Comparison of ENCODE assay signal across 5 fruit fly cellular contexts in genomic region chr2L:18137591-18138247, dm6.
TF ChIP-seq lines count a peak whose summit lies in the region.

Gene kel, minus strand, starts transcription at chr2L:18138083.

- peak; percentile 49 for TF ChIP-seq CTCF in whole organism, embryonic (GFP tag; optimal IDR thresholded peaks at IDR 0.05; lab: Kevin White, UChicago)

TF ChIP-seq in whole organism, adult, 20 proteins besides CTCF, POLR2A, EP300 and RAD21:
- TF ChIP-seq Mnt (GFP tag; optimal IDR thresholded peaks at IDR 0.05; lab: Kevin White, UChicago) = peak; percentile 9
- TF ChIP-seq bab1 (GFP tag; optimal IDR thresholded peaks at IDR 0.05; lab: Kevin White, UChicago) = peak; percentile 63
- no peak for TF ChIP-seq pad (GFP tag; optimal IDR thresholded peaks at IDR 0.05; lab: Kevin White, UChicago)
- peak; percentile 4 for TF ChIP-seq cic (GFP tag; optimal IDR thresholded peaks at IDR 0.05; lab: Kevin White, UChicago)
- TF ChIP-seq tj (GFP tag; optimal IDR thresholded peaks at IDR 0.05; lab: Kevin White, UChicago) = peak; percentile 20
- TF ChIP-seq cnc (optimal IDR thresholded peaks at IDR 0.05; lab: Kevin White, UChicago) = no peak
- TF ChIP-seq CG14711 (tag; optimal IDR thresholded peaks at IDR 0.05; lab: Kevin White, UChicago) = peak; percentile 22
- peak; percentile 26 for TF ChIP-seq CG7101 (tag; optimal IDR thresholded peaks at IDR 0.05; lab: Kevin White, UChicago)
- TF ChIP-seq kay (GFP tag; lab: Kevin White, UChicago; ENCODE audit: borderline replicate concordance) = no peak
- TF ChIP-seq Crg-1 (GFP tag; optimal IDR thresholded peaks at IDR 0.05; lab: Kevin White, UChicago) = no peak
- no peak for TF ChIP-seq CG1620 (GFP tag; optimal IDR thresholded peaks at IDR 0.05; lab: Kevin White, UChicago)
- TF ChIP-seq CG33017 (tag; optimal IDR thresholded peaks at IDR 0.05; lab: Kevin White, UChicago) = peak; percentile 28
- no peak for TF ChIP-seq Clk (GFP tag; optimal IDR thresholded peaks at IDR 0.05; lab: Kevin White, UChicago)
- TF ChIP-seq CG12768 (GFP tag; optimal IDR thresholded peaks at IDR 0.05; lab: Kevin White, UChicago) = peak; percentile 28
- TF ChIP-seq CG11617 (GFP tag; optimal IDR thresholded peaks at IDR 0.05; lab: Kevin White, UChicago) = no peak

TF ChIP-seq in whole organism, embryonic, 481 proteins besides CTCF, POLR2A, EP300 and RAD21 (continues in another document):
- TF ChIP-seq bigmax (GFP tag; optimal IDR thresholded peaks at IDR 0.05; lab: Kevin White, UChicago) (peak; percentile 35), Antp (GFP tag; optimal IDR thresholded peaks at IDR 0.05; lab: Kevin White, UChicago) (no peak), GATAe (GFP tag; conservative IDR thresholded peaks at IDR 0.05; lab: Robert Waterston, UW) (no peak), Bgb (GFP tag; IDR thresholded peaks at IDR 0.05; lab: Robert Waterston, UW; ENCODE audit: partially characterized antibody) (peak; percentile 84), PHDP (tag; optimal IDR thresholded peaks at IDR 0.05; lab: Kevin White, UChicago) (peak; percentile 47), Elba2 (GFP tag; optimal IDR thresholded peaks at IDR 0.05; lab: Kevin White, UChicago) (no peak), lilli (GFP tag; optimal IDR thresholded peaks at IDR 0.05; lab: Kevin White, UChicago) (peak; percentile 49), sim (GFP tag; IDR thresholded peaks at IDR 0.05; lab: Robert Waterston, UW) (0 out of 2 replicates have a peak, but pooled peaks have one; percentile 13), ems (GFP tag; optimal IDR thresholded peaks at IDR 0.05; lab: Kevin White, UChicago) (peak; percentile 49), CG1602 (GFP tag; optimal IDR thresholded peaks at IDR 0.05; lab: Kevin White, UChicago) (no peak), CG17568 (GFP tag; optimal IDR thresholded peaks at IDR 0.05; lab: Kevin White, UChicago) (peak; percentile 60), CG7372 (GFP tag; IDR thresholded peaks at IDR 0.05; lab: Robert Waterston, UW) (no peak), CG13624 (GFP tag; optimal IDR thresholded peaks at IDR 0.05; lab: Kevin White, UChicago) (peak; percentile 42), CHES-1-like (GFP tag; optimal IDR thresholded peaks at IDR 0.05; lab: Kevin White, UChicago) (peak; percentile 51), schlank (tag; optimal IDR thresholded peaks at IDR 0.05; lab: Kevin White, UChicago) (peak; percentile 66), dan (GFP tag; IDR thresholded peaks at IDR 0.05; lab: Robert Waterston, UW) (no peak), Dbx (GFP tag; IDR thresholded peaks at IDR 0.05; lab: Robert Waterston, UW) (peak; percentile 52; the same call in 1 of the 3 replicates), CG2120 (GFP tag; optimal IDR thresholded peaks at IDR 0.05; lab: Kevin White, UChicago) (peak; percentile 61), C15 (GFP tag; IDR thresholded peaks at IDR 0.05; lab: Robert Waterston, UW) (no peak)

TF ChIP-seq in whole organism, prepupa, 60 proteins besides CTCF, POLR2A, EP300 and RAD21 (continues in another document):
- TF ChIP-seq fkh (GFP tag; optimal IDR thresholded peaks at IDR 0.05; lab: Kevin White, UChicago) (peak; percentile 14), Eip78C (GFP tag; lab: Kevin White, UChicago) (peak; percentile 59), acj6 (GFP tag; optimal IDR thresholded peaks at IDR 0.05; lab: Kevin White, UChicago) (no peak), Sox14 (GFP tag; optimal IDR thresholded peaks at IDR 0.05; lab: Kevin White, UChicago) (peak; percentile 64), Eip93F (GFP tag; optimal IDR thresholded peaks at IDR 0.05; lab: Kevin White, UChicago) (no peak), CG6854 (GFP tag; optimal IDR thresholded peaks at IDR 0.05; lab: Kevin White, UChicago) (peak; percentile 61), CG1621 (tag; optimal IDR thresholded peaks at IDR 0.05; lab: Kevin White, UChicago) (peak; percentile 44), Hr4 (GFP tag; optimal IDR thresholded peaks at IDR 0.05; lab: Kevin White, UChicago) (peak; percentile 19), CG31627 (GFP tag; optimal IDR thresholded peaks at IDR 0.05; lab: Kevin White, UChicago) (peak; percentile 17), cyc (GFP tag; optimal IDR thresholded peaks at IDR 0.05; lab: Kevin White, UChicago) (peak; percentile 23), CG15336 (GFP tag; IDR thresholded peaks at IDR 0.05; lab: Robert Waterston, UW) (peak; percentile 42; the same call in 1 of the 2 replicates), Eip75B (GFP tag; optimal IDR thresholded peaks at IDR 0.05; lab: Kevin White, UChicago) (peak; percentile 2), CG3919 (GFP tag; optimal IDR thresholded peaks at IDR 0.05; lab: Kevin White, UChicago) (peak; percentile 58), vri (GFP tag; optimal IDR thresholded peaks at IDR 0.05; lab: Kevin White, UChicago) (peak; percentile 26), Met (GFP tag; optimal IDR thresholded peaks at IDR 0.05; lab: Kevin White, UChicago) (no peak), esn (GFP tag; optimal IDR thresholded peaks at IDR 0.05; lab: Kevin White, UChicago) (peak; percentile 51), lz (GFP tag; optimal IDR thresholded peaks at IDR 0.05; lab: Kevin White, UChicago) (peak; percentile 27), CG16779 (tag; optimal IDR thresholded peaks at IDR 0.05; lab: Kevin White, UChicago) (peak; percentile 21), CG32006 (GFP tag; optimal IDR thresholded peaks at IDR 0.05; lab: Kevin White, UChicago) (no peak), svp (GFP tag; lab: Kevin White, UChicago) (peak; percentile 70)

TF ChIP-seq in whole organism, pupa, 21 proteins besides CTCF, POLR2A, EP300 and RAD21:
- TF ChIP-seq Snoo (tag; optimal IDR thresholded peaks at IDR 0.05; lab: Kevin White, UChicago) (peak; percentile 31), EcR (GFP tag; optimal IDR thresholded peaks at IDR 0.05; lab: Kevin White, UChicago) (peak; percentile 19), Pif1B (GFP tag; optimal IDR thresholded peaks at IDR 0.05; lab: Kevin White, UChicago) (no peak), gl (tag; optimal IDR thresholded peaks at IDR 0.05; lab: Kevin White, UChicago) (peak; percentile 33), CG9948 (tag; optimal IDR thresholded peaks at IDR 0.05; lab: Kevin White, UChicago) (no peak), D1 (tag; optimal IDR thresholded peaks at IDR 0.05; lab: Kevin White, UChicago) (peak; percentile 85), fd96Ca (GFP tag; IDR thresholded peaks at IDR 0.05; lab: Robert Waterston, UW) (0 out of 3 replicates have a peak, but pooled peaks have one; percentile 34)

TF ChIP-seq in whole organism, wandering third instar larva, 38 proteins besides CTCF, POLR2A, EP300 and RAD21 (continues in another document):
- TF ChIP-seq N (GFP tag; optimal IDR thresholded peaks at IDR 0.05; lab: Kevin White, UChicago) = no peak
- TF ChIP-seq Mio (GFP tag; optimal IDR thresholded peaks at IDR 0.05; lab: Kevin White, UChicago) = no peak
- no peak for TF ChIP-seq tai (GFP tag; optimal IDR thresholded peaks at IDR 0.05; lab: Kevin White, UChicago)
- TF ChIP-seq CG9705 (GFP tag; optimal IDR thresholded peaks at IDR 0.05; lab: Kevin White, UChicago) = no peak
- TF ChIP-seq dsf (GFP tag; optimal IDR thresholded peaks at IDR 0.05; lab: Kevin White, UChicago; ENCODE audit: borderline replicate concordance) = no peak
- peak; percentile 49 for TF ChIP-seq woc (GFP tag; optimal IDR thresholded peaks at IDR 0.05; lab: Kevin White, UChicago)
- no peak for TF ChIP-seq Hr78 (GFP tag; optimal IDR thresholded peaks at IDR 0.05; lab: Kevin White, UChicago)
- no peak for TF ChIP-seq dl (GFP tag; optimal IDR thresholded peaks at IDR 0.05; lab: Kevin White, UChicago; ENCODE audit: insufficient read depth in 1 of 2, partially characterized antibody in 2 of 2)
- TF ChIP-seq Sp1 (GFP tag; optimal IDR thresholded peaks at IDR 0.05; lab: Kevin White, UChicago) = peak; percentile 58
- no peak for TF ChIP-seq Jra (GFP tag; optimal IDR thresholded peaks at IDR 0.05; lab: Kevin White, UChicago)
- peak; percentile 43 for TF ChIP-seq h (GFP tag; optimal IDR thresholded peaks at IDR 0.05; lab: Kevin White, UChicago)
- TF ChIP-seq psq (GFP tag; optimal IDR thresholded peaks at IDR 0.05; lab: Kevin White, UChicago) = peak; percentile 1
- TF ChIP-seq lola (GFP tag; optimal IDR thresholded peaks at IDR 0.05; lab: Kevin White, UChicago) = no peak
- TF ChIP-seq rgr (GFP tag; optimal IDR thresholded peaks at IDR 0.05; lab: Kevin White, UChicago) = peak; percentile 61
- peak; percentile 84 for TF ChIP-seq Hr83 (GFP tag; optimal IDR thresholded peaks at IDR 0.05; lab: Kevin White, UChicago; ENCODE audit: poor library complexity, severe bottlenecking)
- TF ChIP-seq GATAd (GFP tag; optimal IDR thresholded peaks at IDR 0.05; lab: Kevin White, UChicago) = no peak
- TF ChIP-seq brk (GFP tag; optimal IDR thresholded peaks at IDR 0.05; lab: Kevin White, UChicago) = no peak
- peak; percentile 19 for TF ChIP-seq Dif (GFP tag; optimal IDR thresholded peaks at IDR 0.05; lab: Kevin White, UChicago; ENCODE audit: partially characterized antibody)
- TF ChIP-seq Vsx2 (GFP tag; optimal IDR thresholded peaks at IDR 0.05; lab: Kevin White, UChicago; ENCODE audit: partially characterized antibody) = no peak
- TF ChIP-seq Myc (optimal IDR thresholded peaks at IDR 0.05; lab: Kevin White, UChicago) = no peak
- no peak for TF ChIP-seq Abd-B (GFP tag; optimal IDR thresholded peaks at IDR 0.05; lab: Kevin White, UChicago)
- no peak for TF ChIP-seq CG32264 (GFP tag; optimal IDR thresholded peaks at IDR 0.05; lab: Kevin White, UChicago)
- TF ChIP-seq HLH106 (tag; optimal IDR thresholded peaks at IDR 0.05; lab: Kevin White, UChicago) = peak; percentile 17
- TF ChIP-seq br (GFP tag; optimal IDR thresholded peaks at IDR 0.05; lab: Kevin White, UChicago) = peak; percentile 41
- no peak for TF ChIP-seq sage (GFP tag; optimal IDR thresholded peaks at IDR 0.05; lab: Kevin White, UChicago)
- TF ChIP-seq sv (GFP tag; optimal IDR thresholded peaks at IDR 0.05; lab: Kevin White, UChicago) = no peak
- peak; percentile 33 for TF ChIP-seq fru (GFP tag; optimal IDR thresholded peaks at IDR 0.05; lab: Kevin White, UChicago)
- TF ChIP-seq foxo (GFP tag; optimal IDR thresholded peaks at IDR 0.05; lab: Kevin White, UChicago) = peak in 1 of 2 experiments; percentile 20
- no peak for TF ChIP-seq usp (GFP tag; optimal IDR thresholded peaks at IDR 0.05; lab: Kevin White, UChicago)
- TF ChIP-seq pan (optimal IDR thresholded peaks at IDR 0.05; lab: Kevin White, UChicago) = no peak
- TF ChIP-seq Hnf4 (GFP tag; optimal IDR thresholded peaks at IDR 0.05; lab: Kevin White, UChicago) = no peak
- no peak for TF ChIP-seq jim (GFP tag; optimal IDR thresholded peaks at IDR 0.05; lab: Kevin White, UChicago)
- TF ChIP-seq Dfd (GFP tag; optimal IDR thresholded peaks at IDR 0.05; lab: Kevin White, UChicago) = peak; percentile 60
- TF ChIP-seq ey (GFP tag; optimal IDR thresholded peaks at IDR 0.05; lab: Kevin White, UChicago) = no peak
- peak; percentile 16 for TF ChIP-seq OdsH (GFP tag; optimal IDR thresholded peaks at IDR 0.05; lab: Kevin White, UChicago)
- TF ChIP-seq CrebA (GFP tag; optimal IDR thresholded peaks at IDR 0.05; lab: Kevin White, UChicago; ENCODE audit: borderline replicate concordance) = no peak
